Worm (Caenorhabditis elegans) whole organism, late embryonic: ENCODE measurements around the gene K07D4.6.

Experiments used
- C08G9.2 ChIP-seq: sonication (generic microtip); optimal IDR thresholded peaks from 2 replicates; lab custom pipeline; 2016; ENCODE audit warnings: mild to moderate bottlenecking, missing genetic modification characterization, moderate library complexity, missing compliant biosample characterization
- C38D4.7 ChIP-seq: fragments of 200-800 bp; sonication (Bioruptor generic); optimal IDR thresholded peaks from 2 replicates; lab custom pipeline; 2018; ENCODE audit warnings: mild to moderate bottlenecking, missing genetic modification characterization, moderate library complexity, missing compliant biosample characterization
- K02D7.2 ChIP-seq: sonication (generic microtip); optimal IDR thresholded peaks from 2 replicates; lab custom pipeline; 2017; ENCODE audit warnings: mild to moderate bottlenecking, missing genetic modification characterization, missing compliant biosample characterization
- K09A11.1 ChIP-seq: sonication (generic microtip); optimal IDR thresholded peaks from 2 replicates; lab custom pipeline; 2017; ENCODE audit warnings: antibody characterized with exemption, mild to moderate bottlenecking, missing genetic modification characterization, missing compliant biosample characterization; ENCODE audit not compliant: insufficient read depth
- T23F11.4 ChIP-seq: fragments of 200-800 bp; sonication (Bioruptor generic); optimal IDR thresholded peaks from 2 replicates; lab custom pipeline; 2018; ENCODE audit warnings: mild to moderate bottlenecking, missing genetic modification characterization, missing compliant biosample characterization
- ama-1 ChIP-seq: fragments of 150-350 bp; optimal IDR thresholded peaks from 2 replicates; lab custom pipeline; 2014
- ceh-14 ChIP-seq: sonication (generic microtip); optimal IDR thresholded peaks from 2 replicates; lab custom pipeline; 2016; ENCODE audit warnings: missing genotype, missing genetic modification characterization, missing compliant biosample characterization
- ceh-19 ChIP-seq: fragments of 200-800 bp; sonication (Bioruptor generic); optimal IDR thresholded peaks from 2 replicates; lab custom pipeline; 2018; ENCODE audit warnings: mild to moderate bottlenecking, missing genetic modification characterization, missing compliant biosample characterization
- ceh-2 ChIP-seq: sonication (generic microtip); optimal IDR thresholded peaks from 2 replicates; lab custom pipeline; 2016; ENCODE audit warnings: missing genotype, missing genetic modification characterization, missing compliant biosample characterization
- ceh-22 ChIP-seq: sonication (generic microtip); optimal IDR thresholded peaks from 2 replicates; lab custom pipeline; 2017; ENCODE audit warnings: missing biosample characterization, missing genetic modification characterization
- ceh-24 ChIP-seq: sonication (generic microtip); optimal IDR thresholded peaks from 2 replicates; lab custom pipeline; 2016; ENCODE audit warnings: mild to moderate bottlenecking, missing genetic modification characterization, missing compliant biosample characterization
- ceh-30 ChIP-seq: fragments of 150-350 bp; optimal IDR thresholded peaks from 2 replicates; lab custom pipeline; 2014; ENCODE audit warnings: missing biosample characterization, missing genetic modification characterization
- ceh-31 ChIP-seq: sonication (generic microtip); optimal IDR thresholded peaks from 2 replicates; lab custom pipeline; 2016; ENCODE audit warnings: missing genetic modification characterization, missing compliant biosample characterization
- ceh-34 ChIP-seq: sonication (generic microtip); optimal IDR thresholded peaks from 2 replicates; lab custom pipeline; 2016; ENCODE audit warnings: mild to moderate bottlenecking, missing genetic modification characterization, missing compliant biosample characterization
- ceh-6 ChIP-seq: fragments of 200-800 bp; sonication (Bioruptor generic); optimal IDR thresholded peaks from 2 replicates; lab custom pipeline; 2018; ENCODE audit warnings: mild to moderate bottlenecking, missing genetic modification characterization, missing compliant biosample characterization
- ceh-9 ChIP-seq: sonication (generic microtip); optimal IDR thresholded peaks from 2 replicates; lab custom pipeline; 2016; ENCODE audit warnings: mild to moderate bottlenecking, missing genetic modification characterization, inconsistent platforms, missing compliant biosample characterization
- che-1 ChIP-seq: sonication (generic microtip); optimal IDR thresholded peaks from 2 replicates; lab custom pipeline; 2016; ENCODE audit warnings: mild to moderate bottlenecking, missing genetic modification characterization, missing compliant biosample characterization
- dmd-4 ChIP-seq: sonication (generic microtip); optimal IDR thresholded peaks from 2 replicates; lab custom pipeline; 2016; ENCODE audit warnings: borderline replicate concordance, missing genetic modification characterization, missing compliant biosample characterization
- dve-1 ChIP-seq: sonication (generic microtip); optimal IDR thresholded peaks from 2 replicates; lab custom pipeline; 2017; ENCODE audit warnings: antibody characterized with exemption, mild to moderate bottlenecking, missing genetic modification characterization, missing compliant biosample characterization
- elt-2 ChIP-seq: sonication (generic microtip); optimal IDR thresholded peaks from 2 replicates; lab custom pipeline; 2016; ENCODE audit warnings: missing genetic modification reagents, missing genetic modification characterization, missing compliant biosample characterization
- elt-4 ChIP-seq: sonication (generic microtip); optimal IDR thresholded peaks from 2 replicates; lab custom pipeline; 2016; ENCODE audit warnings: missing genetic modification characterization, missing compliant biosample characterization
- eyg-1 ChIP-seq: sonication (generic microtip); optimal IDR thresholded peaks from 2 replicates; lab custom pipeline; 2016; ENCODE audit warnings: missing genotype, missing genetic modification characterization, missing compliant biosample characterization
- fax-1 ChIP-seq: sonication (generic microtip); optimal IDR thresholded peaks from 2 replicates; lab custom pipeline; 2016; ENCODE audit warnings: missing genotype, missing genetic modification characterization, missing compliant biosample characterization
- fkh-6 ChIP-seq: sonication (generic microtip); optimal IDR thresholded peaks from 2 replicates; lab custom pipeline; 2016; ENCODE audit warnings: missing genetic modification characterization, missing compliant biosample characterization
- hlh-13 ChIP-seq: fragments of 200-800 bp; sonication (Bioruptor generic); optimal IDR thresholded peaks from 2 replicates; lab custom pipeline; 2018; ENCODE audit warnings: mild to moderate bottlenecking, missing genetic modification characterization, missing compliant biosample characterization
- hlh-15 ChIP-seq: sonication (generic microtip); optimal IDR thresholded peaks from 2 replicates; lab custom pipeline; 2016; ENCODE audit warnings: missing genetic modification characterization, missing compliant biosample characterization
- hlh-30 ChIP-seq: sonication (generic microtip); optimal IDR thresholded peaks from 2 replicates; lab custom pipeline; 2017; ENCODE audit warnings: antibody characterized with exemption, missing genetic modification characterization, missing compliant biosample characterization; ENCODE audit not compliant: insufficient read depth
- hlh-6 ChIP-seq: sonication (generic microtip); optimal IDR thresholded peaks from 2 replicates; lab custom pipeline; 2016; ENCODE audit warnings: missing genotype, missing genetic modification characterization, missing compliant biosample characterization
- hlh-8 ChIP-seq: sonication (generic microtip); optimal IDR thresholded peaks from 2 replicates; lab custom pipeline; 2016; ENCODE audit warnings: missing genotype, missing genetic modification characterization, missing compliant biosample characterization
- lim-6 ChIP-seq: sonication (generic microtip); optimal IDR thresholded peaks from 2 replicates; lab custom pipeline; 2016; ENCODE audit warnings: missing genetic modification characterization, missing compliant biosample characterization
- lin-11 ChIP-seq: fragments of 200-800 bp; sonication (Bioruptor generic); optimal IDR thresholded peaks from 2 replicates; lab custom pipeline; 2018; ENCODE audit warnings: mild to moderate bottlenecking, missing genetic modification characterization, missing compliant biosample characterization
- madf-2 ChIP-seq: sonication (generic microtip); optimal IDR thresholded peaks from 2 replicates; lab custom pipeline; 2017; ENCODE audit warnings: missing genetic modification characterization, missing compliant biosample characterization
- nfya-1 ChIP-seq: sonication (generic microtip); optimal IDR thresholded peaks from 2 replicates; lab custom pipeline; 2017; ENCODE audit warnings: missing genetic modification characterization, mild to moderate bottlenecking, missing compliant biosample characterization, antibody characterized with exemption, moderate library complexity
- nhr-232 ChIP-seq: sonication (generic microtip); optimal IDR thresholded peaks from 2 replicates; lab custom pipeline; 2016; ENCODE audit warnings: missing genetic modification characterization, missing compliant biosample characterization
- pat-9 ChIP-seq: fragments of 200-800 bp; sonication (Bioruptor generic); optimal IDR thresholded peaks from 2 replicates; lab custom pipeline; 2018; ENCODE audit warnings: mild to moderate bottlenecking, missing genetic modification characterization, moderate library complexity, missing compliant biosample characterization
- pha-2 ChIP-seq: sonication (generic microtip); optimal IDR thresholded peaks from 2 replicates; lab custom pipeline; 2017; ENCODE audit warnings: mild to moderate bottlenecking, missing genetic modification characterization, missing compliant biosample characterization
- pqm-1 ChIP-seq: sonication (generic microtip); optimal IDR thresholded peaks from 2 replicates; lab custom pipeline; 2016; ENCODE audit warnings: missing genetic modification characterization, missing compliant biosample characterization
- pros-1 ChIP-seq: fragments of 150-350 bp; optimal IDR thresholded peaks from 2 replicates; lab custom pipeline; 2014; ENCODE audit warnings: missing biosample characterization, missing genetic modification reagents, missing genetic modification characterization
- ref-2 ChIP-seq: sonication (generic microtip); optimal IDR thresholded peaks from 2 replicates; lab custom pipeline; 2016; ENCODE audit warnings: missing genetic modification characterization, missing compliant biosample characterization
- rnt-1 ChIP-seq: sonication (generic microtip); optimal IDR thresholded peaks from 2 replicates; lab custom pipeline; 2016; ENCODE audit warnings: missing genetic modification characterization, missing compliant biosample characterization
- sox-2 ChIP-seq: fragments of 200-800 bp; sonication (Bioruptor generic); IDR thresholded peaks from 2 replicates; pipeline ENCODE4 v1.3.6; 2022; ENCODE audit warnings: missing genetic modification reagents, missing genetic modification characterization, missing compliant biosample characterization
- syd-9 ChIP-seq: sonication (generic microtip); optimal IDR thresholded peaks from 2 replicates; lab custom pipeline; 2016; ENCODE audit warnings: mild to moderate bottlenecking, missing genetic modification characterization, moderate library complexity, missing compliant biosample characterization
- tbx-2 ChIP-seq: sonication (generic microtip); optimal IDR thresholded peaks from 2 replicates; lab custom pipeline; 2016; ENCODE audit warnings: missing genetic modification characterization, missing compliant biosample characterization
- unc-3 ChIP-seq, 2 experiments: fragments of 200-800 bp in 1 of 2; sonication (Bioruptor generic) in 1 of 2; sonication (generic microtip) in 1 of 2; conservative IDR thresholded peaks in 1 of 2; optimal IDR thresholded peaks in 1 of 2; 2 replicates each; pipeline versions ENCODE4 v1.3.6 to Lab custom; 2016 to 2022; ENCODE audit warnings: missing compliant biosample characterization in 2 of 2, missing genetic modification characterization in 2 of 2, missing genetic modification reagents in 1 of 2
- unc-42 ChIP-seq: sonication (generic microtip); optimal IDR thresholded peaks from 2 replicates; lab custom pipeline; 2016; ENCODE audit warnings: missing genotype, missing genetic modification characterization, missing compliant biosample characterization
- unc-55 ChIP-seq: sonication (generic microtip); optimal IDR thresholded peaks from 2 replicates; lab custom pipeline; 2017; ENCODE audit warnings: missing biosample characterization, missing genetic modification reagents, missing genetic modification characterization
- unc-86 ChIP-seq: sonication (generic microtip); optimal IDR thresholded peaks from 2 replicates; lab custom pipeline; 2016; ENCODE audit warnings: missing genetic modification characterization, missing compliant biosample characterization
- zip-5 ChIP-seq: sonication (generic microtip); optimal IDR thresholded peaks from 2 replicates; lab custom pipeline; 2016; ENCODE audit warnings: missing genetic modification characterization, missing compliant biosample characterization
- ztf-16 ChIP-seq: sonication (generic microtip); optimal IDR thresholded peaks from 2 replicates; lab custom pipeline; 2017; ENCODE audit warnings: missing genetic modification characterization, missing compliant biosample characterization

Gene K07D4.6

DNA sequence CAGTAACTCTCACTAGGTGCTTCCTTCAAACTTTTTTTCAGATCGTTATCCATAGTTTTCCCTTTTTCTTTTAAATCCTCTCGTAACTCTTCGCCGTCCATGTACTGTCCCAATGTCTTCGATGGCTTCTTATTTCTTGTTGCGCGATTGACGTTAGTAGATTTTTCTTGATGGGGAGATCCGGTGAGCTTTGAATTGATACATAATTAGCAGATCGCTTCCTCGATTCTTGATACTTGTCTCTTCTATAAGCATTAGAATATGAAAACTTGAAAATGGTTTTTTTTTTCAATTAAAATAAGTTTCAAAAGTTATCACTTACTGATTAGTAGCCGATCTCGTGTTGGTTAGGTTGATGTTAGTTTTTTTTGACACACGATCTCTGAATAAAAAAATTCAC, 26.9 kb upstream of the K07D4.6 start, which contains the start of gene K07D4.2:
TSS of gene K07D4.2 (minus strand) at position 101 of the 400 bp plus-strand sequence.
- TF ChIP-seq T23F11.4 (GFP tag; lab: Kevin White, UChicago) (no peak), C08G9.2 (tag; lab: Kevin White, UChicago) (no peak), hlh-15 (tag; lab: Kevin White, UChicago) (no peak), zip-5 (tag; lab: Kevin White, UChicago) (no peak), tbx-2 (tag; lab: Kevin White, UChicago) (no peak), hlh-8 (tag; lab: Kevin White, UChicago) (no peak), ceh-6 (GFP tag; lab: Kevin White, UChicago) (no peak), pqm-1 (no peak), ceh-9 (tag; lab: Kevin White, UChicago) (no peak), eyg-1 (tag; lab: Kevin White, UChicago) (no peak), ceh-31 (tag; lab: Kevin White, UChicago) (no peak), pros-1 (tag; lab: Kevin White, UChicago) (no peak), K09A11.1 (tag; lab: Kevin White, UChicago) (no peak), ceh-22 (tag; lab: Kevin White, UChicago) (no peak)

- TF ChIP-seq nfya-1 (tag; lab: Kevin White, UChicago) (peak; percentile 71), ama-1 (lab: Kevin White, UChicago) (no peak), unc-55 (GFP tag; lab: Kevin White, UChicago) (no peak), hlh-6 (tag; lab: Kevin White, UChicago) (no peak), ceh-2 (tag; lab: Kevin White, UChicago) (no peak), T23F11.4 (GFP tag; lab: Kevin White, UChicago) (no peak), syd-9 (tag; lab: Kevin White, UChicago) (no peak), pqm-1 (no peak), rnt-1 (tag; lab: Kevin White, UChicago) (no peak), C08G9.2 (tag; lab: Kevin White, UChicago) (no peak), lim-6 (tag; lab: Kevin White, UChicago) (no peak), C38D4.7 (no peak), zip-5 (tag; lab: Kevin White, UChicago) (no peak), lin-11 (tag; lab: Kevin White, UChicago) (no peak), madf-2 (no peak), tbx-2 (tag; lab: Kevin White, UChicago) (peak; percentile 29), ztf-16 (tag; lab: Kevin White, UChicago) (no peak), sox-2 (GFP tag; lab: Robert Waterston, UW) (no peak), pha-2 (tag; lab: Kevin White, UChicago) (no peak), pat-9 (tag; lab: Kevin White, UChicago) (no peak), nhr-232 (tag; lab: Kevin White, UChicago) (no peak), che-1 (tag; lab: Kevin White, UChicago) (no peak), unc-86 (tag; lab: Kevin White, UChicago) (peak; percentile 37), dve-1 (tag; lab: Kevin White, UChicago) (no peak), fkh-6 (no peak), eyg-1 (tag; lab: Kevin White, UChicago) (no peak), ceh-19 (GFP tag; lab: Kevin White, UChicago) (no peak), unc-42 (peak; percentile 9), ceh-14 (tag; lab: Kevin White, UChicago) (peak; percentile 25), unc-3 (GFP tag; conservative IDR thresholded peaks at IDR 0.05; lab: Robert Waterston, UW) (no peak), unc-3 (tag; optimal IDR thresholded peaks at IDR 0.05; lab: Kevin White, UChicago) (no peak), hlh-13 (GFP tag; lab: Kevin White, UChicago) (no peak), ref-2 (tag; lab: Kevin White, UChicago) (peak; percentile 54), ceh-30 (tag; lab: Kevin White, UChicago) (no peak), elt-4 (tag; lab: Kevin White, UChicago) (no peak), ceh-22 (tag; lab: Kevin White, UChicago) (no peak), K02D7.2 (no peak), fax-1 (tag; lab: Kevin White, UChicago) (no peak), hlh-8 (tag; lab: Kevin White, UChicago) (no peak), ceh-24 (no peak), dmd-4 (tag; lab: Kevin White, UChicago) (no peak), hlh-30 (peak; percentile 2), K09A11.1 (tag; lab: Kevin White, UChicago) (no peak), elt-2 (peak; percentile 44), ceh-34 (tag; lab: Kevin White, UChicago) (peak; percentile 36)
Measured at ce11 chrII:4044349-4044748, 25.8 kb upstream of the K07D4.6 start, which contains the start of gene rpn-11. TSS of gene rpn-11 (minus strand) at chrII:4044546.
